Fruit fly (Drosophila melanogaster): ENCODE results near the gene Atet.

Atet gene

dm6 chr2L:4386926-4387550, 53.3 kb downstream of the Atet start, which contains the start of gene Psf2 (continued):
- TF ChIP-seq gcm (GFP tag; optimal IDR thresholded peaks at IDR 0.05) = no peak
- TF ChIP-seq prd (optimal IDR thresholded peaks at IDR 0.05) = no peak
- TF ChIP-seq prd (GFP tag; IDR thresholded peaks at IDR 0.05) = 0 out of 3 replicates have a peak, but pooled peaks have one; percentile 35
- no peak for TF ChIP-seq Dek (tag; optimal IDR thresholded peaks at IDR 0.05)
- no peak for TF ChIP-seq cas (GFP tag; IDR thresholded peaks at IDR 0.05)
- TF ChIP-seq CG30431 (GFP tag; optimal IDR thresholded peaks at IDR 0.05) = no peak
- no peak for TF ChIP-seq CG4730 (GFP tag; IDR thresholded peaks at IDR 0.05)
- no peak for TF ChIP-seq klu (GFP tag; IDR thresholded peaks at IDR 0.05)
- no peak for TF ChIP-seq twi (tag; optimal IDR thresholded peaks at IDR 0.05)
- TF ChIP-seq ato (GFP tag; IDR thresholded peaks at IDR 0.05; ENCODE audit: partially characterized antibody) = peak; percentile 56
- TF ChIP-seq GATAe (GFP tag; conservative IDR thresholded peaks at IDR 0.05) = no peak
- peak; percentile 72 for TF ChIP-seq pzg (GFP tag; optimal IDR thresholded peaks at IDR 0.05)
- peak; percentile 64 for TF ChIP-seq nerfin-2 (GFP tag; IDR thresholded peaks at IDR 0.05; ENCODE audit: partially characterized antibody)
- TF ChIP-seq tgo (GFP tag; IDR thresholded peaks at IDR 0.05) = no peak
- no peak for TF ChIP-seq emc (GFP tag; optimal IDR thresholded peaks at IDR 0.05)
- no peak for TF ChIP-seq CG10209 (GFP tag; optimal IDR thresholded peaks at IDR 0.05)
- TF ChIP-seq Jarid2 (GFP tag; optimal IDR thresholded peaks at IDR 0.05) = no peak
- no peak for TF ChIP-seq CG12942 (GFP tag; optimal IDR thresholded peaks at IDR 0.05)
- no peak for TF ChIP-seq ttk (GFP tag; IDR thresholded peaks at IDR 0.05)
- no peak for TF ChIP-seq MESR4 (GFP tag; optimal IDR thresholded peaks at IDR 0.05)
- no peak for TF ChIP-seq CG10462 (GFP tag; optimal IDR thresholded peaks at IDR 0.05)
- no peak for TF ChIP-seq cato (GFP tag; optimal IDR thresholded peaks at IDR 0.05; ENCODE audit: borderline replicate concordance)
- TF ChIP-seq CG31224 (GFP tag; IDR thresholded peaks at IDR 0.05) = no peak
- no peak for TF ChIP-seq CHES-1-like (GFP tag; optimal IDR thresholded peaks at IDR 0.05)
- no peak for TF ChIP-seq lbe (GFP tag; optimal IDR thresholded peaks at IDR 0.05)
- TF ChIP-seq Mad (GFP tag; optimal IDR thresholded peaks at IDR 0.05) = no peak
- no peak for TF ChIP-seq CG13296 (GFP tag; optimal IDR thresholded peaks at IDR 0.05)
- TF ChIP-seq CG7963 (GFP tag; IDR thresholded peaks at IDR 0.05; ENCODE audit: partially characterized antibody) = peak; percentile 57; the same call in 2 of the 3 replicates
- TF ChIP-seq mld (GFP tag; IDR thresholded peaks at IDR 0.05; ENCODE audit: partially characterized antibody) = peak; percentile 42; the same call in 1 of the 3 replicates
- no peak for TF ChIP-seq YL-1 (GFP tag; optimal IDR thresholded peaks at IDR 0.05)
- no peak for TF ChIP-seq ind (GFP tag; optimal IDR thresholded peaks at IDR 0.05)
- TF ChIP-seq kni (GFP tag; optimal IDR thresholded peaks at IDR 0.05) = no peak
- 0 out of 2 replicates have a peak, but pooled peaks have one; percentile 9 for TF ChIP-seq CG6689 (GFP tag; IDR thresholded peaks at IDR 0.05)
- TF ChIP-seq zfh1 (GFP tag; IDR thresholded peaks at IDR 0.05) = no peak
- TF ChIP-seq CG34422 (GFP tag; IDR thresholded peaks at IDR 0.05) = 0 out of 3 replicates have a peak, but pooled peaks have one; percentile 0
- TF ChIP-seq CG4820 (GFP tag; optimal IDR thresholded peaks at IDR 0.05) = no peak
- TF ChIP-seq Optix (GFP tag; IDR thresholded peaks at IDR 0.05) = no peak
- no peak for TF ChIP-seq CG16779 (GFP tag; IDR thresholded peaks at IDR 0.05)
- peak; percentile 58; the same call in 2 of the 4 replicates for TF ChIP-seq Dll (GFP tag; IDR thresholded peaks at IDR 0.05; ENCODE audit: partially characterized antibody)
- no peak for TF ChIP-seq CG12104 (GFP tag; optimal IDR thresholded peaks at IDR 0.05)
- no peak for TF ChIP-seq NK7.1 (GFP tag; optimal IDR thresholded peaks at IDR 0.05)
- no peak for TF ChIP-seq CG6175 (GFP tag; IDR thresholded peaks at IDR 0.05)
- TF ChIP-seq vnd (GFP tag; IDR thresholded peaks at IDR 0.05; ENCODE audit: partially characterized antibody) = peak; percentile 45; the same call in 2 of the 3 replicates
- no peak for TF ChIP-seq Nf-YC (tag; optimal IDR thresholded peaks at IDR 0.05)
- TF ChIP-seq knrl (GFP tag; IDR thresholded peaks at IDR 0.05; ENCODE audit: partially characterized antibody) = peak; percentile 64
- no peak for TF ChIP-seq NC2α (GFP tag; optimal IDR thresholded peaks at IDR 0.05)
- no peak for TF ChIP-seq CG13424 (tag; optimal IDR thresholded peaks at IDR 0.05)
- no peak for TF ChIP-seq HLHmδ (GFP tag; optimal IDR thresholded peaks at IDR 0.05)
- TF ChIP-seq CG9876 (GFP tag; optimal IDR thresholded peaks at IDR 0.05) = no peak
- TF ChIP-seq ems (GFP tag; optimal IDR thresholded peaks at IDR 0.05) = no peak

Measured in whole organism, embryonic.